Fruit fly (Drosophila melanogaster) whole organism, wandering third instar larva: Measurements from ENCODE around the gene frtz.

Source experiments
- Abd-B ChIP-seq: fragments of >200 bp; optimal IDR thresholded peaks from 2 replicates; lab custom pipeline; 2017; ENCODE audit warnings: missing biosample characterization, missing genetic modification characterization
- CG32264 ChIP-seq: fragments of 200-800 bp; sonication (Bioruptor generic); optimal IDR thresholded peaks from 2 replicates; lab custom pipeline; 2016; ENCODE audit warnings: missing biosample characterization, missing genetic modification characterization
- CG9705 ChIP-seq: fragments of 200-800 bp; sonication (Bioruptor generic); optimal IDR thresholded peaks from 2 replicates; lab custom pipeline; 2018; ENCODE audit warnings: missing biosample characterization, mild to moderate bottlenecking, missing genetic modification characterization
- CrebA ChIP-seq: fragments of 200-800 bp; sonication (Bioruptor generic); optimal IDR thresholded peaks from 2 replicates; lab custom pipeline; 2016; ENCODE audit warnings: missing biosample characterization, mild to moderate bottlenecking, missing genetic modification characterization, borderline replicate concordance
- Dif ChIP-seq: fragments of 200-275, 200-300 bp; sonication (Bioruptor generic); optimal IDR thresholded peaks from 2 replicates; lab custom pipeline; 2018; ENCODE audit warnings: missing biosample characterization, missing genetic modification characterization; ENCODE audit not compliant: partially characterized antibody
- GATAd ChIP-seq: sonication (Bioruptor generic); optimal IDR thresholded peaks from 2 replicates; lab custom pipeline; 2016; ENCODE audit warnings: missing biosample characterization, missing genetic modification characterization
- Hnf4 ChIP-seq: fragments of 200-800 bp; sonication (Bioruptor generic); optimal IDR thresholded peaks from 2 replicates; lab custom pipeline; 2016; ENCODE audit warnings: missing biosample characterization, mild to moderate bottlenecking, missing genetic modification characterization
- Hr78 ChIP-seq: fragments of >200 bp; optimal IDR thresholded peaks from 2 replicates; lab custom pipeline; 2017; ENCODE audit warnings: missing biosample characterization, missing genetic modification characterization
- Hr83 ChIP-seq: fragments of 200-300 bp; sonication (Bioruptor generic); optimal IDR thresholded peaks from 2 replicates; lab custom pipeline; 2016; ENCODE audit warnings: missing biosample characterization, mild to moderate bottlenecking, missing genetic modification characterization, moderate library complexity; ENCODE audit not compliant: poor library complexity, severe bottlenecking
- Jra ChIP-seq: sonication (Bioruptor generic); optimal IDR thresholded peaks from 2 replicates; lab custom pipeline; 2016; ENCODE audit warnings: missing biosample characterization, missing genetic modification characterization
- Mio ChIP-seq: sonication (Bioruptor generic); optimal IDR thresholded peaks from 2 replicates; lab custom pipeline; 2016; ENCODE audit warnings: missing biosample characterization, missing genetic modification characterization
- Myc ChIP-seq: fragments of >200 bp; optimal IDR thresholded peaks from 2 replicates; lab custom pipeline; 2017
- OdsH ChIP-seq: fragments of 200-800 bp; sonication (Bioruptor generic); optimal IDR thresholded peaks from 2 replicates; lab custom pipeline; 2016; ENCODE audit warnings: missing biosample characterization, mild to moderate bottlenecking, missing genetic modification characterization
- Rel ChIP-seq, 2 experiments: fragments of 200-800 bp; sonication (Bioruptor generic) in 1 of 2; optimal IDR thresholded peaks; 2 replicates in 1 of 2; 3 replicates in 1 of 2; lab custom pipeline; 2016 to 2019; ENCODE audit warnings: mild to moderate bottlenecking in 2 of 2, missing biosample characterization in 2 of 2, missing genetic modification characterization in 2 of 2, moderate library complexity in 1 of 2
- Sp1 ChIP-seq: fragments of 200-800 bp; sonication (Bioruptor generic); optimal IDR thresholded peaks from 3 replicates; lab custom pipeline; 2019; ENCODE audit warnings: missing biosample characterization, mild to moderate bottlenecking, missing genetic modification characterization, moderate library complexity
- Vsx2 ChIP-seq: fragments of 200-300, 225-300 bp; sonication (Bioruptor generic); optimal IDR thresholded peaks from 2 replicates; lab custom pipeline; 2018; ENCODE audit warnings: missing biosample characterization, missing genetic modification characterization; ENCODE audit not compliant: partially characterized antibody
- br ChIP-seq: fragments of 200-800 bp; sonication (Bioruptor generic); optimal IDR thresholded peaks from 2 replicates; lab custom pipeline; 2016; ENCODE audit warnings: missing biosample characterization, missing genetic modification characterization
- dl ChIP-seq, 2 experiments: fragments of 175-275, 200-275 bp in 1 of 2; fragments of 200-275 bp in 1 of 2; sonication (Bioruptor generic); optimal IDR thresholded peaks; lab custom pipeline; 2018; ENCODE audit warnings: mild to moderate bottlenecking in 2 of 2, missing biosample characterization in 2 of 2, missing genetic modification characterization in 2 of 2, moderate library complexity in 2 of 2; ENCODE audit not compliant: partially characterized antibody in 2 of 2, insufficient read depth in 1 of 2
- dmrt93B ChIP-seq: fragments of 200-800 bp; sonication (Bioruptor generic); optimal IDR thresholded peaks from 2 replicates; lab custom pipeline; 2018; ENCODE audit warnings: missing biosample characterization, mild to moderate bottlenecking, missing genetic modification characterization
- dsf ChIP-seq: sonication (Bioruptor generic); optimal IDR thresholded peaks from 2 replicates; lab custom pipeline; 2016; ENCODE audit warnings: missing biosample characterization, missing genetic modification characterization, borderline replicate concordance
- ey ChIP-seq: fragments of 200-800 bp; sonication (Bioruptor generic); optimal IDR thresholded peaks from 2 replicates; lab custom pipeline; 2016; ENCODE audit warnings: missing biosample characterization, missing genetic modification characterization
- fru ChIP-seq: fragments of 200-800 bp; sonication (Bioruptor generic); optimal IDR thresholded peaks from 3 replicates; lab custom pipeline; 2016; ENCODE audit warnings: missing biosample characterization, mild to moderate bottlenecking, missing genetic modification characterization
- h ChIP-seq: fragments of 200-800 bp; sonication (Bioruptor generic); optimal IDR thresholded peaks from 3 replicates; lab custom pipeline; 2016; ENCODE audit warnings: missing biosample characterization, mild to moderate bottlenecking, missing genetic modification characterization
- jim ChIP-seq: fragments of 175-275, 200-325 bp; sonication (Bioruptor generic); optimal IDR thresholded peaks from 2 replicates; lab custom pipeline; 2016; ENCODE audit warnings: missing biosample characterization, mild to moderate bottlenecking, missing genetic modification characterization
- lola ChIP-seq: fragments of >200 bp; optimal IDR thresholded peaks from 2 replicates; lab custom pipeline; 2017; ENCODE audit warnings: missing biosample characterization, missing genetic modification characterization
- pan ChIP-seq: fragments of >200 bp; optimal IDR thresholded peaks from 2 replicates; lab custom pipeline; 2017
- psq ChIP-seq: fragments of 200-800 bp; sonication (Bioruptor generic); optimal IDR thresholded peaks from 3 replicates; lab custom pipeline; 2017; ENCODE audit warnings: missing biosample characterization, mild to moderate bottlenecking, missing genetic modification characterization, moderate library complexity
- rgr ChIP-seq: fragments of 200-800 bp; sonication (Bioruptor generic); optimal IDR thresholded peaks from 3 replicates; lab custom pipeline; 2016; ENCODE audit warnings: missing biosample characterization, mild to moderate bottlenecking, missing genetic modification characterization
- sage ChIP-seq: fragments of 200-800 bp; sonication (Bioruptor generic); optimal IDR thresholded peaks from 2 replicates; lab custom pipeline; 2016; ENCODE audit warnings: missing biosample characterization, mild to moderate bottlenecking, missing genetic modification characterization
- sv ChIP-seq: fragments of 200-800 bp; sonication (Bioruptor generic); optimal IDR thresholded peaks from 3 replicates; lab custom pipeline; 2016; ENCODE audit warnings: missing biosample characterization, missing genetic modification characterization
- tai ChIP-seq: sonication (Bioruptor generic); optimal IDR thresholded peaks from 2 replicates; lab custom pipeline; 2016; ENCODE audit warnings: missing biosample characterization, missing genetic modification characterization
- usp ChIP-seq: fragments of >200 bp; optimal IDR thresholded peaks from 2 replicates; lab custom pipeline; 2017; ENCODE audit warnings: missing biosample characterization, missing genetic modification characterization
- woc ChIP-seq: sonication (Bioruptor generic); optimal IDR thresholded peaks from 2 replicates; lab custom pipeline; 2016; ENCODE audit warnings: missing biosample characterization, mild to moderate bottlenecking, missing genetic modification characterization

frtz gene

DNA sequence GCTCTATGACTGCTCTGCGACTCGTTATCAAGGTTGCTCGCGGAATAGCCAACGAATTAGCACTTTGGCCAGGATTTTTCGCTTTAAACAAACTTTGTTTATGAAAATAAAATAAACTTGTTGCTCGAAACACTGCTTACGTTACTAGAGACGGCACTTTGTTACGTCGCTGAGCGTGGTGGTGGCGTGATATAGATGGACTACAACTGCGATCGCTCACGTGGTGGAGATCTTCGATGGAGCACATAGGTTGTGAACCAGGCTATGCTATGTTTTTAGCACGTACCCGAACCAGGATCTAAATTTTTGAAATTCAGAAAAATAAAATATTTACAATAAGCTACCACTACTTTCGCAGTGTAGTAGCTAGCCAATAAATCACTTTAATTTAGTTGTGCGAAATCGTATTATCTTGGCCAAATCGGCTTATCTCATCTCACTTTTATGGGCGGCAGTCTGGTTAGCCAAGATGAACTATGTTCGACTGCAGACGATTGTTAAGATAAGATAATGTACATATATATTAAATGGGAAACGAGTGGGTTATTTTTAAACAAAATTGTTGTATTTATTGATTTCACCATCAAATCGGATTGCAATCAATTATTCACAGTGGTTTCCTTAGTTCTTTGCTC lies at the start of gene frtz:
Gene frtz (minus strand): TSS at position 153 of the 635 bp plus-strand sequence.
- TF ChIP-seq sv (GFP tag; lab: Kevin White, UChicago), result no peak
- no peak for TF ChIP-seq dmrt93B (GFP tag; lab: Kevin White, UChicago)
- TF ChIP-seq Sp1 (GFP tag; lab: Kevin White, UChicago), result no peak
- TF ChIP-seq Jra, result no peak
- TF ChIP-seq psq (GFP tag; lab: Kevin White, UChicago), result no peak
- TF ChIP-seq usp, result no peak
- TF ChIP-seq Hnf4, result no peak
- TF ChIP-seq jim, result no peak
- no peak for TF ChIP-seq dl (GFP tag; optimal IDR thresholded peaks at IDR 0.05; lab: Kevin White, UChicago; ENCODE audit: insufficient read depth in 1 of 2, partially characterized antibody in 2 of 2)
- TF ChIP-seq rgr, result no peak
- TF ChIP-seq Hr78 (GFP tag; lab: Kevin White, UChicago), result no peak
- peak; percentile 87 for TF ChIP-seq Myc
- no peak for TF ChIP-seq Mio (GFP tag; lab: Kevin White, UChicago)
- peak; percentile 30 for TF ChIP-seq h (GFP tag; lab: Kevin White, UChicago)
- TF ChIP-seq tai (GFP tag; lab: Kevin White, UChicago), result no peak
- TF ChIP-seq Vsx2 (GFP tag; lab: Kevin White, UChicago), result no peak
- TF ChIP-seq CrebA (GFP tag; lab: Kevin White, UChicago), result no peak
- TF ChIP-seq OdsH, result no peak
- TF ChIP-seq woc (GFP tag; lab: Kevin White, UChicago), result no peak
- TF ChIP-seq dsf (GFP tag; lab: Kevin White, UChicago), result no peak
- TF ChIP-seq sage (GFP tag; lab: Kevin White, UChicago), result no peak
- TF ChIP-seq ey, result no peak
- TF ChIP-seq GATAd (GFP tag; lab: Kevin White, UChicago), result no peak
- peak; percentile 62 for TF ChIP-seq Hr83
- TF ChIP-seq Dif, result no peak
- no peak for TF ChIP-seq Rel (GFP tag; optimal IDR thresholded peaks at IDR 0.05; lab: Kevin White, UChicago)
- no peak for TF ChIP-seq Rel (tag; optimal IDR thresholded peaks at IDR 0.05; lab: Kevin White, UChicago)
- no peak for TF ChIP-seq lola (GFP tag; lab: Kevin White, UChicago)

DNA sequence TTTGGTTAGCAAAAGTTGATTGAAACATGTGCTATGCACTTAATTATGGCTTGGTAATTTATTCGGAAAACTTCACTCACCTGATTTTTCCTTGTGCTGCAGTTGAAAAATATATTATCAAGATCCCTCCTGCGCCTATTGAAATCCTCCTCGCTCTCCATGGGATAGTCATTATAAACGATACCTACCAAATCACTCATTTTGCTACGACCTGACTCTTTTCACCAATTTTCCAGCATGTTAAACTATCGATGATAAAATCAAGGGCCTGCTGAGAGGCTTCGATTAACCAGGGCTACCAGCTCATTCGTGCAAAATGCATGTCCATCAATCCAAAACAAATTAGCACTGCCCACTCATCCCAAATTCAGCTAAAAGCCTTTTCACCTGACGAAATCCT lies 43.2 kb upstream of the frtz start, which contains the start of gene CG17650:
Gene CG17650 (minus strand): TSS at position 241 of the 400 bp plus-strand sequence.
- no peak for TF ChIP-seq fru (GFP tag; lab: Kevin White, UChicago)
- TF ChIP-seq jim, result no peak
- no peak for TF ChIP-seq tai (GFP tag; lab: Kevin White, UChicago)
- TF ChIP-seq h (GFP tag; lab: Kevin White, UChicago), result no peak
- TF ChIP-seq Hr83, result no peak
- TF ChIP-seq CG9705 (GFP tag; lab: Kevin White, UChicago), result no peak
- no peak for TF ChIP-seq psq (GFP tag; lab: Kevin White, UChicago)
- TF ChIP-seq br, result no peak
- TF ChIP-seq Dif, result no peak
- TF ChIP-seq Abd-B (GFP tag; lab: Kevin White, UChicago), result no peak
- no peak for TF ChIP-seq Sp1 (GFP tag; lab: Kevin White, UChicago)
- no peak for TF ChIP-seq CG32264
- TF ChIP-seq rgr, result no peak
- no peak for TF ChIP-seq pan
- no peak for TF ChIP-seq ey
- no peak for TF ChIP-seq sv (GFP tag; lab: Kevin White, UChicago)

DNA sequence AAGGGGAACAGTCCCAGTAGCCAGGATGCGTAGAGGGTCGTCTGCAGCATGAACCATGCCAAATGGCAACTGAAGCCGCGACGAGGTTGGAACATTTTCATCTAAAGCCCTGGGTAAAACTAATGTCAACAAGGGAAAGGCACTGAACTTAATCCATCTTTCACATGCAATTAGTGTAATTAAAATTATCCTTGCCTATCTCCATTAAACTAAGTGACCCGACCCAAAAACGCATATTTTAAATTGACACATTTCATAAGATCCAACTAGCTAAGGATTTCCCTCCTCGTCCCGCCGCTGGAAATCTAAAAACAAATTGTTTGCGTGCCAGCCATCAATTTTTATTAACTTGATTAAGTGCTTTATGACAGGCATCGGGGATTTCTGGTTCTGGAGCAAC lies 40.7 kb upstream of the frtz start, which contains the start of gene Gr22f:
Gene Gr22f (minus strand): TSS at position 101 of the 400 bp plus-strand sequence.
- TF ChIP-seq pan (no peak), Mio (GFP tag; lab: Kevin White, UChicago) (no peak), CG32264 (no peak), Sp1 (GFP tag; lab: Kevin White, UChicago) (no peak), fru (GFP tag; lab: Kevin White, UChicago) (no peak), Myc (no peak), woc (GFP tag; lab: Kevin White, UChicago) (no peak), GATAd (GFP tag; lab: Kevin White, UChicago) (no peak), dl (GFP tag; optimal IDR thresholded peaks at IDR 0.05; lab: Kevin White, UChicago; ENCODE audit: insufficient read depth in 1 of 2, partially characterized antibody in 2 of 2) (no peak), Hr78 (GFP tag; lab: Kevin White, UChicago) (no peak), Hr83 (no peak), dsf (GFP tag; lab: Kevin White, UChicago) (no peak), Dif (no peak), usp (no peak), psq (GFP tag; lab: Kevin White, UChicago) (no peak), h (GFP tag; lab: Kevin White, UChicago) (no peak), dmrt93B (GFP tag; lab: Kevin White, UChicago) (no peak), sage (GFP tag; lab: Kevin White, UChicago) (no peak)
- TF ChIP-seq, all 38 proteins: peak for 0
